Fruit fly (Drosophila melanogaster): ENCODE results near the gene CG1387.

The CG1387 gene

DNA sequence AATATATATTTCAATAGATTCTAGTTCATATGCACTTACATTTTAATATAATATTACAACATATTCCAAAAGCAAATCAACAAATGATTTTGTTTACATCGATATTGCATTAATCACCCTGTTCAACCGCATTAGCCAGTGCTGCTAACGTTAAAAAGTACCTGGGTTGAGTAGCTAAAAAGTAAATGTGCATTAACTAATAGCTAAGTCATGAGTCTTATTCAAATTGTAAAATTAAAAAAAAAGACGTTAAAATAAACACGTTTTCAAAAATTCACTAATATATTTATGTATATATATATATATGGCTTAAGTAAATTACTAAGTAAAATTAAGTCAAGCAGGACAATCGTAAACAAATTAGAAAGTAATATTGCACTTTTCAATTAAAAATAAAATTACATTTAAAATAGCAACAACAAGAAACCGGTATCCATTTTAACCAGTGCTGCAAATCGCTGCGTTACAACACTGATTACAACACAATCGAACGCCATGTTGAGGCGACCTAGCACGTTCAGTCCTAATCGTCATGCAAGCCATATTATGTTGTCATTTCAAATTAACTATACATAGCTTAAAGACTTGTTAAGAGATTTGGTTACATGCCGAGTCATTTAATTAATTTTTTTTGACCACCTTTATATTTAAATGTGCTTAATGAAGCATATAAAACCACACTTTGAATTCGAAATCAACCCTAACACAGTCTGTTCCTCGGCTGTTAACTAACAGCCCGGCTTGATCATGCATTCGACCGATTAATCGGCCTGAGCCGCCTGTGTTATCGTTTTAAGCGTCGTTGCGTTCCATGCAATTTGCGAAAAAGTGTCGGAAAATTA is 12.8 kb downstream of the CG1387 start, which contains the start of gene CG10555 (continued):
- TF ChIP-seq hkb (optimal IDR thresholded peaks at IDR 0.05) (peak; percentile 95), hkb (GFP tag; IDR thresholded peaks at IDR 0.05) (peak; percentile 82), fd96Cb (tag; optimal IDR thresholded peaks at IDR 0.05) (peak; percentile 80), CG4707 (GFP tag; optimal IDR thresholded peaks at IDR 0.05) (no peak), CG31388 (GFP tag; optimal IDR thresholded peaks at IDR 0.05) (peak; percentile 43), Ada2b (GFP tag; IDR thresholded peaks at IDR 0.05) (peak; percentile 82), maf-S (GFP tag; optimal IDR thresholded peaks at IDR 0.05) (peak; percentile 85), CG12744 (GFP tag; optimal IDR thresholded peaks at IDR 0.05) (peak; percentile 83), CG42726 (GFP tag; IDR thresholded peaks at IDR 0.05; ENCODE audit: partially characterized antibody) (peak; percentile 56; the same call in 1 of the 2 replicates), CoRest (tag; optimal IDR thresholded peaks at IDR 0.05) (peak; percentile 90), wek (GFP tag; optimal IDR thresholded peaks at IDR 0.05) (peak; percentile 10), CG17385 (GFP tag; optimal IDR thresholded peaks at IDR 0.05) (peak; percentile 8), Atf6 (GFP tag; IDR thresholded peaks at IDR 0.05) (peak; percentile 91), Fer2 (tag; optimal IDR thresholded peaks at IDR 0.05) (peak; percentile 70), kay (GFP tag; optimal IDR thresholded peaks at IDR 0.05) (peak; percentile 52), CG8944 (GFP tag; optimal IDR thresholded peaks at IDR 0.05) (peak; percentile 91), wdn (GFP tag; IDR thresholded peaks at IDR 0.05) (peak; percentile 83), CG9876 (GFP tag; optimal IDR thresholded peaks at IDR 0.05) (peak; percentile 94), PHDP (tag; optimal IDR thresholded peaks at IDR 0.05) (peak; percentile 87), CG6813 (GFP tag; optimal IDR thresholded peaks at IDR 0.05) (no peak), CG3065 (GFP tag; optimal IDR thresholded peaks at IDR 0.05) (peak; percentile 14), dysf (GFP tag; IDR thresholded peaks at IDR 0.05) (peak; percentile 94), Asciz (GFP tag; optimal IDR thresholded peaks at IDR 0.05) (no peak), CG4424 (GFP tag; optimal IDR thresholded peaks at IDR 0.05) (peak; percentile 81), pzg (GFP tag; optimal IDR thresholded peaks at IDR 0.05) (peak; percentile 45), CG14014 (GFP tag; IDR thresholded peaks at IDR 0.05) (peak; percentile 73), CG9932 (GFP tag; IDR thresholded peaks at IDR 0.05) (peak; percentile 92), CG18476 (GFP tag; optimal IDR thresholded peaks at IDR 0.05) (peak; percentile 83), Optix (GFP tag; IDR thresholded peaks at IDR 0.05) (peak; percentile 93), lmd (GFP tag; IDR thresholded peaks at IDR 0.05) (peak; percentile 94), BtbVII (GFP tag; optimal IDR thresholded peaks at IDR 0.05) (no peak), br (optimal IDR thresholded peaks at IDR 0.05) (no peak), ken (GFP tag; IDR thresholded peaks at IDR 0.05) (peak; percentile 96), CG8089 (GFP tag; optimal IDR thresholded peaks at IDR 0.05) (peak; percentile 91), CG9727 (GFP tag; optimal IDR thresholded peaks at IDR 0.05) (peak; percentile 92), D19B (GFP tag; optimal IDR thresholded peaks at IDR 0.05) (peak; percentile 44), sens-2 (GFP tag; IDR thresholded peaks at IDR 0.05) (peak; percentile 85), lilli (GFP tag; optimal IDR thresholded peaks at IDR 0.05) (peak; percentile 90), ranshi (GFP tag; IDR thresholded peaks at IDR 0.05) (peak; percentile 84), Dfd (GFP tag; optimal IDR thresholded peaks at IDR 0.05) (no peak), Ets97D (GFP tag; optimal IDR thresholded peaks at IDR 0.05) (peak; percentile 88), pb (GFP tag; optimal IDR thresholded peaks at IDR 0.05) (peak; percentile 75), mirr (GFP tag; optimal IDR thresholded peaks at IDR 0.05) (peak; percentile 71), CG15269 (tag; optimal IDR thresholded peaks at IDR 0.05) (peak; percentile 69), Bgb (GFP tag; IDR thresholded peaks at IDR 0.05; ENCODE audit: partially characterized antibody) (peak; percentile 80), Fer3 (tag; optimal IDR thresholded peaks at IDR 0.05) (peak; percentile 81), Doc3 (GFP tag; IDR thresholded peaks at IDR 0.05; ENCODE audit: partially characterized antibody) (no peak), CG18262 (tag; optimal IDR thresholded peaks at IDR 0.05) (peak; percentile 75), lov (optimal IDR thresholded peaks at IDR 0.05) (no peak), lov (GFP tag; IDR thresholded peaks at IDR 0.05) (peak; percentile 86)
